Fruit fly (Drosophila melanogaster) S2 (cell line): ENCODE data around the gene CG13721.

Experiments
- CG8478 ChIP-seq: fragments of >200 bp; optimal IDR thresholded peaks from 2 replicates; lab custom pipeline; 2018
- CTCF ChIP-seq, 2 experiments: fragments of >200 bp; optimal IDR thresholded peaks; 2 replicates each; lab custom pipeline; 2018

dm6 chr3L:4472768-4473167 is 24.8 kb downstream of the CG13721 start, which contains the start of gene CG11349:
- TF ChIP-seq CG8478 (lab: Kevin White, UChicago): no peak
- TF ChIP-seq CTCF (optimal IDR thresholded peaks at IDR 0.05; lab: Kevin White, UChicago): no peak
